Worm (Caenorhabditis elegans) whole organism, early embryonic: ENCODE measurements around the gene mrpl-20.

Experiments
- B0310.2 ChIP-seq: sonication (generic microtip); optimal IDR thresholded peaks from 2 replicates; lab custom pipeline; 2016; ENCODE audit warnings: mild to moderate bottlenecking, missing genetic modification characterization, missing compliant biosample characterization
- F13C5.2 ChIP-seq: sonication (generic microtip); optimal IDR thresholded peaks from 2 replicates; lab custom pipeline; 2017; ENCODE audit warnings: mild to moderate bottlenecking, missing genetic modification characterization, inconsistent platforms, missing compliant biosample characterization
- aly-1 ChIP-seq: sonication (generic microtip); optimal IDR thresholded peaks from 2 replicates; lab custom pipeline; 2016; ENCODE audit warnings: missing genetic modification characterization, missing compliant biosample characterization
- ama-1 ChIP-seq: fragments of 150-350 bp; optimal IDR thresholded peaks from 2 replicates; lab custom pipeline; 2014
- ceh-13 ChIP-seq: fragments of 200-800 bp; sonication (Bioruptor generic); optimal IDR thresholded peaks from 2 replicates; lab custom pipeline; 2018; ENCODE audit warnings: mild to moderate bottlenecking, missing genetic modification characterization, missing compliant biosample characterization
- ceh-36 ChIP-seq: sonication (generic microtip); optimal IDR thresholded peaks from 2 replicates; lab custom pipeline; 2016; ENCODE audit warnings: missing genetic modification characterization, inconsistent platforms, missing compliant biosample characterization
- ets-7 ChIP-seq: sonication (generic microtip); optimal IDR thresholded peaks from 2 replicates; lab custom pipeline; 2016; ENCODE audit warnings: missing genotype, missing genetic modification characterization, missing compliant biosample characterization
- flt-1 ChIP-seq: fragments of 200-800 bp; sonication (Bioruptor generic); IDR thresholded peaks from 2 replicates; pipeline ENCODE4 v1.3.6; 2022; ENCODE audit warnings: missing genetic modification characterization, missing compliant biosample characterization
- hmbx-1 ChIP-seq: sonication (generic microtip); optimal IDR thresholded peaks from 2 replicates; lab custom pipeline; 2016; ENCODE audit warnings: mild to moderate bottlenecking, missing genetic modification characterization, missing compliant biosample characterization
- hmg-4 ChIP-seq: fragments of 200-800 bp; sonication (Bioruptor generic); optimal IDR thresholded peaks from 2 replicates; lab custom pipeline; 2018; ENCODE audit warnings: mild to moderate bottlenecking, missing genetic modification characterization, missing compliant biosample characterization
- hnd-1 ChIP-seq: sonication (generic microtip); optimal IDR thresholded peaks from 2 replicates; lab custom pipeline; 2016; ENCODE audit warnings: missing genetic modification characterization, missing compliant biosample characterization
- pes-1 ChIP-seq: fragments of 200-800 bp; sonication (Bioruptor generic); IDR thresholded peaks from 2 replicates; pipeline ENCODE4 v1.3.6; 2022; ENCODE audit warnings: missing genetic modification reagents, missing genetic modification characterization, missing compliant biosample characterization
- scrt-1 ChIP-seq: fragments of 200-800 bp; sonication (Bioruptor generic); IDR thresholded peaks from 2 replicates; pipeline ENCODE4 v1.3.6; 2022; ENCODE audit warnings: missing genetic modification characterization, missing compliant biosample characterization
- sea-1 ChIP-seq: fragments of 200-800 bp; sonication (Bioruptor generic); conservative IDR thresholded peaks from 2 replicates; pipeline ENCODE4 v1.3.6; 2022; ENCODE audit warnings: missing genetic modification characterization, missing compliant biosample characterization
- tbx-11 ChIP-seq: fragments of 200-800 bp; sonication (Bioruptor generic); IDR thresholded peaks from 2 replicates; pipeline ENCODE4 v1.3.6; 2022; ENCODE audit warnings: missing genetic modification characterization, missing compliant biosample characterization
- tbx-37 ChIP-seq: fragments of 200-800 bp; sonication (Bioruptor generic); conservative IDR thresholded peaks from 2 replicates; pipeline ENCODE4 v1.3.6; 2022; ENCODE audit warnings: missing genetic modification reagents, missing genetic modification characterization, missing compliant biosample characterization
- tra-4 ChIP-seq: sonication (generic microtip); optimal IDR thresholded peaks from 2 replicates; lab custom pipeline; 2017; ENCODE audit warnings: missing genetic modification characterization, missing compliant biosample characterization

The mrpl-20 gene

ce11 chrII:13339984-13340383 is 1.9 kb downstream of the mrpl-20 start:
- no peak for TF ChIP-seq flt-1 (GFP tag; lab: Robert Waterston, UW)
- TF ChIP-seq ets-7, result no peak
- no peak for TF ChIP-seq hmbx-1 (tag; lab: Kevin White, UChicago)
- TF ChIP-seq B0310.2, result no peak
- TF ChIP-seq pes-1 (GFP tag; lab: Robert Waterston, UW), result no peak
- TF ChIP-seq F13C5.2 (tag; lab: Kevin White, UChicago), result no peak
- TF ChIP-seq sea-1 (GFP tag; lab: Robert Waterston, UW), result no peak
- TF ChIP-seq tbx-37, result no peak
- no peak for TF ChIP-seq ceh-13
- TF ChIP-seq ama-1 (lab: Kevin White, UChicago), result no peak
- TF ChIP-seq hmg-4 (GFP tag; lab: Kevin White, UChicago), result no peak
- no peak for TF ChIP-seq ceh-36 (tag; lab: Kevin White, UChicago)
- no peak for TF ChIP-seq tra-4 (tag; lab: Kevin White, UChicago)
- no peak for TF ChIP-seq scrt-1
- TF ChIP-seq aly-1 (tag; lab: Kevin White, UChicago), result no peak
- TF ChIP-seq hnd-1 (tag; lab: Kevin White, UChicago), result no peak
- no peak for TF ChIP-seq tbx-11 (GFP tag; lab: Robert Waterston, UW)

ce11 chrII:13341320-13341719 is 3.2 kb downstream of the mrpl-20 start:
- 0 out of 2 replicates have a peak, but pooled peaks have one; percentile 1 for TF ChIP-seq flt-1 (GFP tag; lab: Robert Waterston, UW)
- no peak for TF ChIP-seq tra-4 (tag; lab: Kevin White, UChicago)
- no peak for TF ChIP-seq F13C5.2 (tag; lab: Kevin White, UChicago)
- TF ChIP-seq ama-1 (lab: Kevin White, UChicago), result no peak
- TF ChIP-seq B0310.2, result no peak
- TF ChIP-seq hmbx-1 (tag; lab: Kevin White, UChicago), result no peak
- no peak for TF ChIP-seq sea-1 (GFP tag; lab: Robert Waterston, UW)
- peak; percentile 78 for TF ChIP-seq ceh-36 (tag; lab: Kevin White, UChicago)
- no peak for TF ChIP-seq tbx-37

ce11 chrII:13356092-13356491 is 18.0 kb downstream of the mrpl-20 start, which contains the start of gene dmsr-3:
dmsr-3 (minus strand) TSS chrII:13356192.
- TF ChIP-seq hmg-4 (GFP tag; lab: Kevin White, UChicago), result no peak
- no peak for TF ChIP-seq sea-1 (GFP tag; lab: Robert Waterston, UW)
- TF ChIP-seq F13C5.2 (tag; lab: Kevin White, UChicago), result no peak
- no peak for TF ChIP-seq ama-1 (lab: Kevin White, UChicago)
- TF ChIP-seq aly-1 (tag; lab: Kevin White, UChicago), result no peak
- TF ChIP-seq hmbx-1 (tag; lab: Kevin White, UChicago), result no peak
- no peak for TF ChIP-seq ceh-13
- TF ChIP-seq ceh-36 (tag; lab: Kevin White, UChicago), result no peak
- no peak for TF ChIP-seq scrt-1
- no peak for TF ChIP-seq B0310.2
- TF ChIP-seq flt-1 (GFP tag; lab: Robert Waterston, UW), result no peak
- TF ChIP-seq tbx-37, result no peak
- no peak for TF ChIP-seq hnd-1 (tag; lab: Kevin White, UChicago)

ce11 chrII:13367784-13368183 is 29.7 kb downstream of the mrpl-20 start:
- TF ChIP-seq ceh-13 (no peak), tbx-11 (GFP tag; lab: Robert Waterston, UW) (no peak), flt-1 (GFP tag; lab: Robert Waterston, UW) (no peak), B0310.2 (no peak), hmg-4 (GFP tag; lab: Kevin White, UChicago) (no peak), ceh-36 (tag; lab: Kevin White, UChicago) (no peak), hmbx-1 (tag; lab: Kevin White, UChicago) (no peak), sea-1 (GFP tag; lab: Robert Waterston, UW) (no peak), tra-4 (tag; lab: Kevin White, UChicago) (no peak), scrt-1 (no peak), pes-1 (GFP tag; lab: Robert Waterston, UW) (no peak), tbx-37 (no peak), ama-1 (lab: Kevin White, UChicago) (no peak), hnd-1 (tag; lab: Kevin White, UChicago) (no peak), F13C5.2 (tag; lab: Kevin White, UChicago) (no peak), ets-7 (no peak), aly-1 (tag; lab: Kevin White, UChicago) (no peak)

ce11 chrII:13369231-13369630 is 31.1 kb downstream of the mrpl-20 start, which contains the start of gene Y48C3A.20:
Y48C3A.20 (plus strand) TSS chrII:13369607.
- TF ChIP-seq aly-1 (tag; lab: Kevin White, UChicago), result no peak
- TF ChIP-seq ceh-36 (tag; lab: Kevin White, UChicago), result no peak
- TF ChIP-seq flt-1 (GFP tag; lab: Robert Waterston, UW), result no peak
- no peak for TF ChIP-seq hmbx-1 (tag; lab: Kevin White, UChicago)
- no peak for TF ChIP-seq ama-1 (lab: Kevin White, UChicago)
- TF ChIP-seq sea-1 (GFP tag; lab: Robert Waterston, UW), result no peak
- no peak for TF ChIP-seq scrt-1
- peak; percentile 54 for TF ChIP-seq F13C5.2 (tag; lab: Kevin White, UChicago)

- TF ChIP-seq hmbx-1 (tag; lab: Kevin White, UChicago) (no peak), B0310.2 (no peak), aly-1 (tag; lab: Kevin White, UChicago) (no peak), tra-4 (tag; lab: Kevin White, UChicago) (no peak), ama-1 (lab: Kevin White, UChicago) (no peak), F13C5.2 (tag; lab: Kevin White, UChicago) (no peak), ceh-36 (tag; lab: Kevin White, UChicago) (no peak), flt-1 (GFP tag; lab: Robert Waterston, UW) (no peak), ets-7 (no peak), tbx-11 (GFP tag; lab: Robert Waterston, UW) (no peak), tbx-37 (no peak), pes-1 (GFP tag; lab: Robert Waterston, UW) (no peak), sea-1 (GFP tag; lab: Robert Waterston, UW) (no peak), scrt-1 (no peak), ceh-13 (no peak), hmg-4 (GFP tag; lab: Kevin White, UChicago) (no peak), hnd-1 (tag; lab: Kevin White, UChicago) (no peak)
Observed at ce11 chrII:13376112-13376511, 38.0 kb downstream of the mrpl-20 start, which contains the start of gene Y48C3A.12. Y48C3A.12 (plus strand) TSS chrII:13376412.

ce11 chrII:13383061-13383460 is 45.0 kb downstream of the mrpl-20 start:
- TF ChIP-seq tbx-37, result no peak
- no peak for TF ChIP-seq F13C5.2 (tag; lab: Kevin White, UChicago)
- no peak for TF ChIP-seq ama-1 (lab: Kevin White, UChicago)
- no peak for TF ChIP-seq hnd-1 (tag; lab: Kevin White, UChicago)
- no peak for TF ChIP-seq hmg-4 (GFP tag; lab: Kevin White, UChicago)
- no peak for TF ChIP-seq sea-1 (GFP tag; lab: Robert Waterston, UW)
- no peak for TF ChIP-seq pes-1 (GFP tag; lab: Robert Waterston, UW)
- no peak for TF ChIP-seq ets-7
- no peak for TF ChIP-seq tbx-11 (GFP tag; lab: Robert Waterston, UW)
- TF ChIP-seq aly-1 (tag; lab: Kevin White, UChicago), result no peak
- no peak for TF ChIP-seq flt-1 (GFP tag; lab: Robert Waterston, UW)
- TF ChIP-seq scrt-1, result no peak
- no peak for TF ChIP-seq tra-4 (tag; lab: Kevin White, UChicago)
- TF ChIP-seq ceh-13, result no peak
- no peak for TF ChIP-seq hmbx-1 (tag; lab: Kevin White, UChicago)
- TF ChIP-seq B0310.2, result no peak
- TF ChIP-seq ceh-36 (tag; lab: Kevin White, UChicago), result no peak
